Worm (Caenorhabditis elegans) whole organism, young adult: ENCODE results near the gene hpl-1.

ENCODE experiments used
- D2030.7 ChIP-seq: fragments of 200-800 bp; sonication (Bioruptor generic); IDR thresholded peaks from 2 replicates; pipeline ENCODE4 v1.3.6; 2022; ENCODE audit warnings: missing genetic modification reagents, missing genetic modification characterization, missing compliant biosample characterization
- let-526 ChIP-seq: fragments of 200-800 bp; sonication (Bioruptor generic); IDR thresholded peaks from 2 replicates; pipeline ENCODE4 v1.3.6; 2022; ENCODE audit warnings: missing genetic modification reagents, missing genetic modification characterization, missing compliant biosample characterization
- nhr-80 ChIP-seq: sonication (generic microtip); optimal IDR thresholded peaks from 2 replicates; lab custom pipeline; 2016; ENCODE audit warnings: missing genetic modification characterization, missing compliant biosample characterization
- somi-1 ChIP-seq: fragments of 200-800 bp; sonication (Bioruptor generic); optimal IDR thresholded peaks from 2 replicates; lab custom pipeline; 2018; ENCODE audit warnings: mild to moderate bottlenecking, missing genetic modification characterization, missing compliant biosample characterization

ce11 chrX:13234879-13235278 lies 10.3 kb upstream of the hpl-1 start, which contains the start of gene K08H2.2:
- no peak for TF ChIP-seq D2030.7 (GFP tag; lab: Robert Waterston, UW)
- TF ChIP-seq somi-1 (GFP tag; lab: Kevin White, UChicago): no peak
- no peak for TF ChIP-seq nhr-80 (tag; lab: Kevin White, UChicago)
- no peak for TF ChIP-seq let-526 (GFP tag; lab: Robert Waterston, UW)
